Worm (Caenorhabditis elegans) whole organism, L3 larva: ENCODE measurements around the gene sdhb-1.

Source experiments
- R02D3.7 ChIP-seq: fragments of 150-350 bp; optimal IDR thresholded peaks from 2 replicates; lab custom pipeline; 2014; ENCODE audit warnings: missing biosample characterization, missing genetic modification characterization
- ZK546.5 ChIP-seq: sonication (generic microtip); optimal IDR thresholded peaks from 2 replicates; lab custom pipeline; 2017; ENCODE audit warnings: missing biosample characterization, missing genetic modification characterization
- aly-2 ChIP-seq: fragments of 150-350 bp; optimal IDR thresholded peaks from 2 replicates; lab custom pipeline; 2014; ENCODE audit warnings: missing biosample characterization, missing genetic modification characterization
- ceh-16 ChIP-seq: sonication (generic microtip); optimal IDR thresholded peaks from 2 replicates; lab custom pipeline; 2017; ENCODE audit warnings: missing biosample characterization, missing genetic modification characterization
- ceh-28 ChIP-seq: fragments of 150-350 bp; optimal IDR thresholded peaks from 2 replicates; lab custom pipeline; 2014; ENCODE audit warnings: missing biosample characterization, missing genetic modification reagents, missing genetic modification characterization
- ceh-82 ChIP-seq: fragments of 150-350 bp; optimal IDR thresholded peaks from 2 replicates; lab custom pipeline; 2014; ENCODE audit warnings: missing biosample characterization, missing genetic modification characterization
- ceh-9 ChIP-seq: sonication (generic microtip); optimal IDR thresholded peaks from 2 replicates; lab custom pipeline; 2018; ENCODE audit warnings: missing biosample characterization, missing genetic modification characterization
- daf-12 ChIP-seq: fragments of 150-350 bp; optimal IDR thresholded peaks from 2 replicates; lab custom pipeline; 2014; ENCODE audit warnings: missing biosample characterization, missing genetic modification reagents, missing genetic modification characterization
- egl-27 ChIP-seq: sonication (generic microtip); optimal IDR thresholded peaks from 4 replicates; lab custom pipeline; 2017; ENCODE audit warnings: missing biosample characterization, missing genetic modification reagents, missing genetic modification characterization
- egl-5 ChIP-seq: fragments of 150-350 bp; optimal IDR thresholded peaks from 2 replicates; lab custom pipeline; 2017; ENCODE audit warnings: missing biosample characterization, missing genetic modification reagents, missing genetic modification characterization, inconsistent platforms
- elt-2 ChIP-seq: sonication (generic microtip); optimal IDR thresholded peaks from 2 replicates; lab custom pipeline; 2016; ENCODE audit warnings: missing genetic modification reagents, mild to moderate bottlenecking, missing genetic modification characterization, missing compliant biosample characterization
- elt-3 ChIP-seq, 3 experiments: fragments of 150-350 bp in 1 of 3; sonication (generic microtip) in 2 of 3; optimal IDR thresholded peaks; 2 replicates in 2 of 3; 4 replicates in 1 of 3; lab custom pipeline; 2014 to 2017; ENCODE audit warnings: missing biosample characterization in 3 of 3, missing genetic modification characterization in 3 of 3
- eor-1 ChIP-seq, 2 experiments: fragments of 150-350 bp; optimal IDR thresholded peaks; 2 replicates each; lab custom pipeline; 2014 to 2018; ENCODE audit warnings: missing biosample characterization in 2 of 2, missing genetic modification characterization in 2 of 2
- fkh-10 ChIP-seq: sonication (generic microtip); optimal IDR thresholded peaks from 2 replicates; lab custom pipeline; 2017; ENCODE audit warnings: missing biosample characterization, missing genetic modification reagents, missing genetic modification characterization
- fkh-2 ChIP-seq: fragments of 150-350 bp; optimal IDR thresholded peaks from 2 replicates; lab custom pipeline; 2014; ENCODE audit warnings: missing biosample characterization, missing genetic modification reagents, missing genetic modification characterization
- fos-1 ChIP-seq: fragments of 150-350 bp; optimal IDR thresholded peaks from 2 replicates; lab custom pipeline; 2014; ENCODE audit warnings: missing biosample characterization, missing genetic modification characterization
- hmg-11 ChIP-seq: sonication (generic microtip); optimal IDR thresholded peaks from 2 replicates; lab custom pipeline; 2016; ENCODE audit warnings: missing genetic modification characterization, missing compliant biosample characterization
- jun-1 ChIP-seq: fragments of 150-350 bp; optimal IDR thresholded peaks from 2 replicates; lab custom pipeline; 2014; ENCODE audit warnings: missing biosample characterization, missing genetic modification reagents, missing genetic modification characterization
- lin-15B ChIP-seq: fragments of 150-350 bp; optimal IDR thresholded peaks from 2 replicates; lab custom pipeline; 2014; ENCODE audit warnings: missing biosample characterization, missing genetic modification characterization
- lin-39 ChIP-seq: fragments of 150-350 bp; optimal IDR thresholded peaks from 2 replicates; lab custom pipeline; 2018; ENCODE audit warnings: missing biosample characterization, missing genetic modification reagents, missing genetic modification characterization
- lsy-12 ChIP-seq: sonication (generic microtip); optimal IDR thresholded peaks from 2 replicates; lab custom pipeline; 2016; ENCODE audit warnings: mild to moderate bottlenecking, missing genetic modification characterization, missing compliant biosample characterization
- mdl-1 ChIP-seq: fragments of 150-350 bp; optimal IDR thresholded peaks from 2 replicates; lab custom pipeline; 2014; ENCODE audit warnings: missing biosample characterization, missing genetic modification characterization
- mml-1 ChIP-seq: fragments of 150-350 bp; sonication (generic microtip); optimal IDR thresholded peaks from 3 replicates; lab custom pipeline; 2014; ENCODE audit warnings: missing biosample characterization, missing genetic modification characterization
- nfya-1 ChIP-seq: sonication (generic microtip); optimal IDR thresholded peaks from 2 replicates; lab custom pipeline; 2017; ENCODE audit warnings: missing genetic modification characterization, mild to moderate bottlenecking, missing compliant biosample characterization, antibody characterized with exemption, moderate library complexity; ENCODE audit not compliant: insufficient read depth
- nhr-12 ChIP-seq: fragments of 150-350 bp; optimal IDR thresholded peaks from 2 replicates; lab custom pipeline; 2014; ENCODE audit warnings: missing biosample characterization, missing genetic modification characterization
- nhr-23 ChIP-seq: fragments of 150-350 bp; optimal IDR thresholded peaks from 2 replicates; lab custom pipeline; 2014; ENCODE audit warnings: missing biosample characterization, missing genetic modification reagents, missing genetic modification characterization
- nhr-25 ChIP-seq: sonication (generic microtip); optimal IDR thresholded peaks from 2 replicates; lab custom pipeline; 2017; ENCODE audit warnings: missing biosample characterization, missing genetic modification characterization
- nhr-67 ChIP-seq: fragments of 150-350 bp; optimal IDR thresholded peaks from 2 replicates; lab custom pipeline; 2014; ENCODE audit warnings: missing biosample characterization, missing genetic modification characterization
- nhr-76 ChIP-seq: fragments of 150-350 bp; sonication (generic microtip); optimal IDR thresholded peaks from 5 replicates; lab custom pipeline; 2014; ENCODE audit warnings: missing biosample characterization, missing genetic modification characterization
- pha-4 ChIP-seq: fragments of 150-350 bp; optimal IDR thresholded peaks from 2 replicates; lab custom pipeline; 2014; ENCODE audit warnings: missing biosample characterization, missing genetic modification reagents, missing genetic modification characterization
- pqm-1 ChIP-seq: fragments of 150-350 bp; optimal IDR thresholded peaks from 2 replicates; lab custom pipeline; 2017; ENCODE audit warnings: missing biosample characterization, missing genetic modification characterization, inconsistent platforms
- sea-2 ChIP-seq: fragments of 150-350 bp; sonication (generic microtip); optimal IDR thresholded peaks from 4 replicates; lab custom pipeline; 2014; ENCODE audit warnings: missing biosample characterization, missing genetic modification reagents, missing genetic modification characterization
- skn-1 ChIP-seq: fragments of 150-350 bp; optimal IDR thresholded peaks from 2 replicates; lab custom pipeline; 2014; ENCODE audit warnings: missing biosample characterization, missing genetic modification characterization
- snpc-4 ChIP-seq: fragments of 150-350 bp; optimal IDR thresholded peaks from 2 replicates; lab custom pipeline; 2014; ENCODE audit warnings: missing biosample characterization, missing genetic modification characterization
- tbx-2 ChIP-seq: sonication (generic microtip); optimal IDR thresholded peaks from 2 replicates; lab custom pipeline; 2016; ENCODE audit warnings: mild to moderate bottlenecking, missing genetic modification characterization, missing compliant biosample characterization
- unc-39 ChIP-seq: sonication (generic microtip); optimal IDR thresholded peaks from 4 replicates; lab custom pipeline; 2017; ENCODE audit warnings: missing biosample characterization, missing genetic modification characterization
- unc-62 ChIP-seq: fragments of 150-350 bp; sonication (generic microtip); optimal IDR thresholded peaks from 4 replicates; lab custom pipeline; 2014; ENCODE audit warnings: missing biosample characterization, missing genetic modification reagents, missing genetic modification characterization
- zag-1 ChIP-seq: fragments of 150-350 bp; optimal IDR thresholded peaks from 2 replicates; lab custom pipeline; 2014; ENCODE audit warnings: missing biosample characterization, missing genetic modification characterization
- ztf-11 ChIP-seq: fragments of 150-350 bp; optimal IDR thresholded peaks from 2 replicates; lab custom pipeline; 2014; ENCODE audit warnings: missing biosample characterization, missing genetic modification characterization
- ztf-4 ChIP-seq: fragments of 150-350 bp; optimal IDR thresholded peaks from 2 replicates; lab custom pipeline; 2014; ENCODE audit warnings: missing biosample characterization, missing genetic modification characterization

Gene sdhb-1

ce11 chrII:9313335-9313734, 39.2 kb downstream of the sdhb-1 start:
- TF ChIP-seq ztf-11 (tag; lab: Kevin White, UChicago): no peak
- no peak for TF ChIP-seq elt-2
- no peak for TF ChIP-seq egl-27 (tag; lab: Kevin White, UChicago)
- TF ChIP-seq egl-5: no peak
- TF ChIP-seq nhr-12: no peak
- TF ChIP-seq nfya-1 (tag; lab: Kevin White, UChicago): no peak
- TF ChIP-seq nhr-76 (tag; lab: Kevin White, UChicago): no peak
- no peak for TF ChIP-seq lsy-12 (tag; lab: Kevin White, UChicago)
- no peak for TF ChIP-seq eor-1 (tag; optimal IDR thresholded peaks at IDR 0.05; lab: Kevin White, UChicago)
- TF ChIP-seq unc-39 (tag; lab: Kevin White, UChicago): no peak
- TF ChIP-seq skn-1: no peak
- no peak for TF ChIP-seq tbx-2 (tag; lab: Kevin White, UChicago)
- no peak for TF ChIP-seq nhr-25
- TF ChIP-seq sea-2 (GFP tag; lab: Kevin White, UChicago): no peak
- TF ChIP-seq daf-12: no peak
- no peak for TF ChIP-seq ceh-28
- no peak for TF ChIP-seq jun-1 (tag; lab: Kevin White, UChicago)
- no peak for TF ChIP-seq zag-1 (tag; lab: Kevin White, UChicago)
- TF ChIP-seq pha-4 (tag; lab: Kevin White, UChicago): no peak

ce11 chrII:9311702-9312101, 40.8 kb downstream of the sdhb-1 start:
- TF ChIP-seq skn-1: no peak
- TF ChIP-seq nfya-1 (tag; lab: Kevin White, UChicago): peak; percentile 9
- no peak for TF ChIP-seq mml-1 (tag; lab: Kevin White, UChicago)
- TF ChIP-seq hmg-11 (tag; lab: Kevin White, UChicago): no peak
- no peak for TF ChIP-seq ZK546.5 (tag; lab: Kevin White, UChicago)
- no peak for TF ChIP-seq tbx-2 (tag; lab: Kevin White, UChicago)
- no peak for TF ChIP-seq lin-15B
- no peak for TF ChIP-seq pha-4 (tag; lab: Kevin White, UChicago)
- TF ChIP-seq unc-39 (tag; lab: Kevin White, UChicago): no peak
- TF ChIP-seq ceh-9: no peak
- no peak for TF ChIP-seq ceh-28
- TF ChIP-seq snpc-4 (tag; lab: Kevin White, UChicago): no peak
- TF ChIP-seq sea-2 (GFP tag; lab: Kevin White, UChicago): peak; percentile 2
- TF ChIP-seq ztf-11 (tag; lab: Kevin White, UChicago): no peak
- TF ChIP-seq egl-5: no peak
- peak; percentile 96 for TF ChIP-seq fkh-10 (GFP tag; lab: Kevin White, UChicago)
- TF ChIP-seq ceh-16 (tag; lab: Kevin White, UChicago): no peak
- TF ChIP-seq, all 47 proteins: peak for 3

ce11 chrII:9310794-9311193, 41.7 kb downstream of the sdhb-1 start:
- TF ChIP-seq fos-1 (tag; lab: Kevin White, UChicago): no peak
- TF ChIP-seq nhr-12: no peak
- TF ChIP-seq mdl-1: no peak
- TF ChIP-seq elt-3 (tag; optimal IDR thresholded peaks at IDR 0.05; lab: Kevin White, UChicago): no peak
- no peak for TF ChIP-seq jun-1 (tag; lab: Kevin White, UChicago)
- TF ChIP-seq ztf-4 (tag; lab: Kevin White, UChicago): no peak
- no peak for TF ChIP-seq egl-5
- TF ChIP-seq unc-39 (tag; lab: Kevin White, UChicago): no peak
- TF ChIP-seq fkh-10 (GFP tag; lab: Kevin White, UChicago): no peak
- TF ChIP-seq ztf-11 (tag; lab: Kevin White, UChicago): no peak
- TF ChIP-seq snpc-4 (tag; lab: Kevin White, UChicago): no peak
- no peak for TF ChIP-seq nhr-76 (tag; lab: Kevin White, UChicago)
- no peak for TF ChIP-seq nhr-67 (tag; lab: Kevin White, UChicago)
- TF ChIP-seq fkh-2 (tag; lab: Kevin White, UChicago): no peak
- no peak for TF ChIP-seq mml-1 (tag; lab: Kevin White, UChicago)
- TF ChIP-seq skn-1: no peak
- TF ChIP-seq unc-62 (GFP tag; lab: Kevin White, UChicago): no peak
- TF ChIP-seq lsy-12 (tag; lab: Kevin White, UChicago): no peak
- TF ChIP-seq elt-2: no peak
- no peak for TF ChIP-seq ceh-82 (tag; lab: Kevin White, UChicago)
- TF ChIP-seq, all 47 proteins: peak for 0

ce11 chrII:9310204-9310603, 42.3 kb downstream of the sdhb-1 start, which contains the start of gene cam-1:
cam-1 (minus strand) TSS chrII:9310304.
- TF ChIP-seq lin-39 (tag; lab: Kevin White, UChicago) (no peak), nhr-23 (tag; lab: Kevin White, UChicago) (no peak), ceh-82 (tag; lab: Kevin White, UChicago) (no peak), fkh-10 (GFP tag; lab: Kevin White, UChicago) (no peak), egl-5 (no peak), aly-2 (tag; lab: Kevin White, UChicago) (no peak), ceh-9 (no peak), nhr-25 (no peak), pqm-1 (tag; lab: Kevin White, UChicago) (no peak), tbx-2 (tag; lab: Kevin White, UChicago) (no peak), ceh-28 (no peak), fkh-2 (tag; lab: Kevin White, UChicago) (no peak), zag-1 (tag; lab: Kevin White, UChicago) (no peak), R02D3.7 (no peak)
